Fruit fly (Drosophila melanogaster) ovary, adult (tissue): ENCODE measurements around the gene CG14143.
A peak's percentile ranks its signal among the peaks of the same experiment; 100 is the strongest.
"Not testable (repeated sequence)": the region's sequence is repeated elsewhere in the genome, so short reads cannot be mapped to it uniquely, and the experiment has no call there.

Experiments used
- CG17801 ChIP-seq: fragments of 200-800 bp; optimal IDR thresholded peaks from 2 replicates; lab custom pipeline; 2019; ENCODE audit warnings: missing biosample characterization, mild to moderate bottlenecking, missing genetic modification characterization, moderate library complexity; ENCODE audit not compliant: partially characterized antibody

CG14143 gene

DNA sequence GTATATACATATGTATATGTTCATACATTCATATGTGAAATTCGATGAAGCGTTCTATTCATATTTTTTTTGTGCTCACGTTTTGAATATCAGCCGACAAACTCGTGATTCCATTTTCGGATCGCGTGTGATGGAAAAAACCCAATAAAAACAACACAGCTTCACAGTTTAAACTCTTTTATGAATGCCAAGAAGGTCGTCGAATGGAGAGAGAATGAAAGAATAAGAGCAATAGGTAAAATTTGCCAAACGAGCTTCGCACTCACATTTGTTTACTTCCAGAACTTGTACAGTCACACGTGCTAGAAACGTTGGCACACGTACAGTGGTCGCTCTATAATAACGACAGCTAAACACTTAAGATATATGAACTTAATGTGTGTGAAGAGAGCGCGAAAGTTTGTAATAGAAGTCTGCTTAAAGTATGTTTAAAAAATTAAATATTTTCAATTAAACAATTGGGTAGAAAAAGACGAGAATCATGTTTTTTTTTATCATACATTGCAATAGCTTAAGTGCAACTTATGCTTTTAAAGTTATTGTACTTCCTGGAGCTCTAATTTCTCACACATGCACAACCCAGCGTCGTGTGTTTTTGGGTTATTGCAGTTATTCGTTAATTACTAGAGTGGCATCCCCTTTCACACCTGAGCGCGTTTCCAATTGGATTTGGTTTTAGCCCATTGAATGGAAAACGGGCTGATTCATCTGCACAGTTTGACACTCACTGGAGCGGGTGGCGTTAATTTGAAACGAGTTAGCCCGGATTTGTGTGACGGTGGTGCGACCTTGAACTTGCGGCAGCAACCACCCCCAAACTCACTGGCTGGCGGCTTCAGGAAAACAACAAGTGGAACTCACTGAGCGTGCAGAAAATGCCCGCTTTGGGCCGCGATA is 8.9 kb upstream of the CG14143 start:
- peak; percentile 72 for TF ChIP-seq CG17801 (GFP tag; lab: Kevin White, UChicago)

DNA sequence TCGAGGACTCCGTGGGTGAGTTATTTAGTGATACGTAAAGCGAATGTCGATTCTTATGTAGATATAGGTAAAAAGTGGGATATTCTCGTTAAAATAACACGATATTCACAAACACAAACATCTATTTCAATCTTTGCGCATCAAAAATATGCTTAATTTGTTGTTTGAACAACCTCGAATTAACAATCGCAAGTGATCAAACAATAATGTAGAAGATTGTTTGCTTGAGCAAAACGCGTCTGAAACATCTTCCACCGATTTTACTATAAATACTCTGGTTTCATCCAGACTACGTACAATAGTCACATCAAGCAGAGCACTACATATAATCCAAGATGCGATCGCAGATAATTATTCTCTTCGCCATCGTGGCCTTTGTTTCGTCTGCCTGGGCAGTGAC is 4.3 kb upstream of the CG14143 start, which contains the start of gene nol:
Gene nol (plus strand): TSS at position 301 of the 400 bp plus-strand sequence.
- no peak for TF ChIP-seq CG17801 (GFP tag; lab: Kevin White, UChicago)

DNA sequence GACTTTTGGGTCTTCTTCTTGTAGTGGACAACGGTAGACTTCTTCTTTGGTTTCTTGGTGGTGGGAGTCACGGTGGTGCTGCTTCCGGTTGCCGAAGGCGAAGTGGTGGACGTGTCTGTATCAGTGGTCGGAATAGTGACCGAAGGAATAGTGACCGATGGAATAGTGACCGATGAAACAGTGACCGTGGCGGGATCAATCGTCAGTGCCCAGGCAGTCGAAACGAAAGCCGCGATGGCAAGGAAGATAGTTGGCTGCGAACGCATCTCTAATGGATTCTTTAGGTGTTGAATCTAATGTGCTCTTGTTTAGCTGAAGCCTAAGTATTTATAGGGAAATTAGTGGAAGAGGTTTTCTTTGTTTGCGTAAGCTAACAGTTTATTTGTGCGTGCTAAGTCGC is 2.7 kb upstream of the CG14143 start, which contains the start of gene CG32074:
Gene CG32074 (minus strand): TSS at position 268 of the 400 bp plus-strand sequence.
- not testable (repeated sequence) for TF ChIP-seq CG17801 (GFP tag; lab: Kevin White, UChicago)

DNA sequence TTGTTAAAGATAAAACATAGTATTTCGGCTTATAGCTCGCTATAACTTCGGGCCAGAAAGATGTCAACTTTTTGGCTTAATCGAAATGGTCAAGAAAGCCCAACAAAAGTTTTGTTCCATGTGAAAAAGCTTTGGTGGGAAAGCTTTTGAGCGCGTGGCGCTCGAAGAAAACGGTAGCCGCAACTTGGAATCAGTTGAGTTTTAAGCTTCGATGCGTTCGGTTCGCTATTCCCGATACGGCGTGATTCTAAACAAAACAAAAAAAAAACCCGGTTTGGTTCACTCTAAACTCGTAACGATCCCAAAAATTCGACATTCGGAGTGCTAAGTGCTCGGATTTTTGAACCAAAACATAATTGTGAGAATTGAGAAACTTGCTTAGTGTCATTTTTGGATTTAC is 1.1 kb downstream of the CG14143 start, which contains the start of gene IRSp53:
Gene IRSp53 (plus strand): TSS at position 204 of the 400 bp plus-strand sequence.
- TF ChIP-seq CG17801 (GFP tag; lab: Kevin White, UChicago), result no peak

DNA sequence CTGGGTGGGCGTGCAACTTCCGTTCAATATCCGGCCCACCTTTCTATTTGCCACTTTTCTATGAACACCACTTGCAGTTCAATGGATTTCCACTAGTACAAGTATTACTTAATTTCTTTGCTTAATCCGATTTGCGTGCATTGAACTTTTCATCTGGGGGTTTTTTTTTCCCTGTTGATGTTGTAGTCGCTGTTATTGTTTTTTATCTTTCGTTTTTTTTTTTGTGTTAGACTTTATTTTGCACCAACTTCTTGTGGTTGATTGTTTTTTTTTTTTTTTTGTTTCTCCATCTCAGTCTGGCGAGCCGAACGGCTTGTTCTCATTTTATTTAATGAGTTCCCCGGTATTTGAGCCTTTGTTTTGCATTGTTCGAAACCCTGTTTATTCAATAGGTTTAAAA is 1.6 kb downstream of the CG14143 start:
- no peak for TF ChIP-seq CG17801 (GFP tag; lab: Kevin White, UChicago)

DNA sequence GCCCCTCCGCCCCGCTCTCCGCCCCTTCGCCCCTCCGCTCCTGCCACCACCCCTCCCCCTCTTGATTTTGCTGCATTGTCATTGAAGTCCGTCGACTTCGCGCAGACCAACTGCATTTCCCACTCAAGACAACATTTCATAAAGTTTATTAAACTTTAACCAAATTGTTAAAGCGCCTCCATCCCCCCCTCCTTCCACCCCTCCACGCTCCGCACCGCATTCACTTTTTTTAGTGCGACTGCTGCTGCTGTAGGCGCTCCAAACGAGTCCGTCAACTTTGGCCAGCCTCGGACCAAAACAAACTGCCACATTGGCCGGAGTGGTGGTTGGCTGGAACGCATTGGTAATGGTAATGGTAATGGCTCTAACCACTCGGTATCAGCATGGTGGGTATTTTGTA is 4.1 kb downstream of the CG14143 start:
- TF ChIP-seq CG17801 (GFP tag; lab: Kevin White, UChicago), result no peak

DNA sequence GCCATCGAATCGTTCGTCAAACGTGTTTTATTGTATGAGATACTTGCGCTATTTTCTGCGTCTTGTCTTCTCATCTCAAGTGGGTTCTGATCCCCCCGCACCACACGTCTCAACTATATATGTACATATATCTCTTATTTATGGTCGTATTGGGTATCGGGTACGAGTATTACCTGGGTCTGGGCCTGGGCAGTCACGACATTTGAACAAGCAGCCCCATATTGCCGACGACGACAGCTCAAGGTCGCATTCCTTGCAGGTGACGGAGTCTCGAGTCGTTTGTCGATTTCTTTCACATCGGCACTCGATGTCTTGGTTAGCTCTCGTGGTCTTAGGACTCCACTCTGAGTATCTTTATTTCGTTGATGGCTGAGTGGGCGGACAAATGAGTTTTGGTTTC is 10.3 kb downstream of the CG14143 start:
- no peak for TF ChIP-seq CG17801 (GFP tag; lab: Kevin White, UChicago)

DNA sequence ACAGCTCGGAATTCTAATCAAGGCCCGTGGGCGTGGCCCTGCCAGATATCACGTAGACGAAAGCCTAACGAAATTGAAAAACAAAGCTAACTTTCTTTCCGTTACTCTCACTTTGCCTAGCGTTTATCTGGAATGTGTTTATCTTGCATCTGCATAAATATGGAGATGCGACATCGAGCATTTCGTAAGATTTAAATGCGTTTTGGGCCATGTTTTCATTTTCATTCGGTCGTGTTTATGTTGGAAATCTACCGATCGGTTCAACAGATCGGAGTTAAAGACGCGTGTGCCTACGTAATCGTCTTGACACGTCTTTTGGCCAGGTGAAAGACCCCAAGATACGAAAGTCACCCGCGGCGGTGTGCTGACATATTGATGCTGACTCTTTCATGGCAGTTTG is 12.9 kb downstream of the CG14143 start:
- TF ChIP-seq CG17801 (GFP tag; lab: Kevin White, UChicago), result no peak

DNA sequence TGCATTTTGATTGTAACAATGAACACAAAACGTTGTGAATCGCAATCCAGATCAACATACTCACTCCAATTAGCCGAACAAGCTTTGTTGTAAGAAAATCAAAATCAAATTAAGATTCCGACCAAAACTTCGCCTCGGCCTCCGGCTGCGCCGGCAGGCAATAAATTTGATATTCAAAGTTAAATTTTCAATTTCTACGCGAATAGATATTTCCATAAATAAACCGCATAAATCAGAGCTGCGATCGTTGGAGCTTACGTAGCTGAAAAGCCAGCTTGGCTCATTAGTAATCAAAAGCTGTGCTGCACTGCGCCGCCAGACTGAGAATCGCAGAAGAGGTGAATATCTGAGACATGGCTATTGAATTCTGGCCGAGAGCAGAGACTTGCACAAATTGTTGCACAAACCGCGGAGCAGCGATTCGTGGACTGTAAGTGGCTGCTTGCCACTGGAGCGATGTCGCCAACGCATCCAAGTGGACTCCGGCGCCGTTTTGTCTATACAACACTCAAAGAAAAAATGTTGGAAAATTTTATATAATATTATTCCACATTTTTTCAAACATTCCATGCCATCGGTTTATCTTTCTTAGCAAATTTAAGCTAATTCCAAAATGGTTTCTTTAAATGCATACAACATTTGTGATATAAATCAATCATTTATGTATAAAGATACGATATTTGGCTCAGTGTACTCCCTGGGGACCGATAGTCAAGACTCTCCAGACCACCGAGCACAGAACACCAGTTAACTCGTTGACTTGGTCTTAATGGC is 13.9 kb downstream of the CG14143 start:
- no peak for TF ChIP-seq CG17801 (GFP tag; lab: Kevin White, UChicago)

DNA sequence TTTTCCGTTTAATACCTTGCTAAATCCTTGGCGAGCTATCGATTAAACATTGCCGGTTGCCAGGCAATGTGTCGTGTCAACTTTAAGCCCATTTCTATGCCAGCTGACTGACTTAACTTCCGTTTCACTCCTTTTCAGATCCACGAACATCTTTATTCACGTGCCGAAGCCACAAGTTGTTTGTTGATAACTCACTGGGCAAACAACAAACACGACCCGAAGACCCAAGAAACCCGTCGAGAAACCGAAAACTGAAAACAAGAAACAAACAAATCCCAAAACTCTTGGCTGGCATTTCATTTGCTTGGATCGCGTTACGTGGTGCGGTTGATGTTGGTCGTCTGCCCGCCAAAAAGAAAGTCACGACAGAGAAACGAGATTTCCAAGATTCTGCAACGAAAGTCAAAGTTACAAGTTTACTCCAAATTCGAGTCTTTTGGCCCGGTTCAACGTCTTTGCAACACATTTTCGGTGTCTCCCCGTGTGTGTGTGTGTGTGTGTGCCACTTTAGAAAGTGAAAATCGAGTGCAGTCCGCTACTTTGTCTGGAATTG is 16.0 kb downstream of the CG14143 start, which contains the start of gene CG6216:
Gene CG6216 (minus strand): TSS at position 51 of the 553 bp plus-strand sequence.
- no peak for TF ChIP-seq CG17801 (GFP tag; lab: Kevin White, UChicago)

DNA sequence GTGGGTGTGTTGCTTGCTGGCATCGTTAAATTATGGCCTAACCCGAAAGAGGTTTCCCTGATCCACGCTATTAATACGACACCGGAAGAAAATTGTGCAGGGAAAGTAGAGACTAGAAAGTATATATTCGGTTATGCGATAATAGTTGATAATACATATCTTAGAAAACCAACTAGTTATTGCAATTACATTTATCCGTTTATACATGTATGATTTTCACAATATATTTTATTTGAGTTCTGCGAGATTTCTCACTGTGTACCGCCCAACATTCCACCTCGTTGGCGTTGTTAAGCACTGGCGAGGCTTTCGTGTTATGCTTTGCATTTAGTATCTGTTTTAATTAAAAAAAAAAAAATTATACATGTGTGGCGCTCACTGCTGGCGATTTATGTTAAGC is 20.6 kb downstream of the CG14143 start:
- TF ChIP-seq CG17801 (GFP tag; lab: Kevin White, UChicago), result no peak

DNA sequence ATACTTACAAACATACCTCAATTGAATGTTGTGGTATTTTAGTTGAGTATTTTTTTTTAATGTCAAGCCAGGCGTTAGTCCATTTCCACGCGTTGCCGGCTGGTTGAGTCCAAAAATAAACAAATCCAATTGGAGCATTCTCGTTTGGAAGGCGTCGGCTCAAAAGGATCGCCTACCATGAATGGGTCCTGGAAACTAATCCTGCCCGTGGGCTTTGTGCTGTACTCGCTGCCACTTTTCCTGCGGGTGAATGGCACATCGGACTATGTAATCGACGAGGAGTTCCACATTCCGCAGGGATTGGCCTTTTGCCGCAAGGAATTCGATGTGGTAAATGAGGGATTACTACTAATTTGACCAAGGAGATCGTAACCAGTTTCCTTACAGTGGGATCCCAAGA is 30.1 kb downstream of the CG14143 start, which contains the start of gene Alg10:
Gene Alg10 (plus strand): TSS at position 73 of the 400 bp plus-strand sequence.
- no peak for TF ChIP-seq CG17801 (GFP tag; lab: Kevin White, UChicago)

DNA sequence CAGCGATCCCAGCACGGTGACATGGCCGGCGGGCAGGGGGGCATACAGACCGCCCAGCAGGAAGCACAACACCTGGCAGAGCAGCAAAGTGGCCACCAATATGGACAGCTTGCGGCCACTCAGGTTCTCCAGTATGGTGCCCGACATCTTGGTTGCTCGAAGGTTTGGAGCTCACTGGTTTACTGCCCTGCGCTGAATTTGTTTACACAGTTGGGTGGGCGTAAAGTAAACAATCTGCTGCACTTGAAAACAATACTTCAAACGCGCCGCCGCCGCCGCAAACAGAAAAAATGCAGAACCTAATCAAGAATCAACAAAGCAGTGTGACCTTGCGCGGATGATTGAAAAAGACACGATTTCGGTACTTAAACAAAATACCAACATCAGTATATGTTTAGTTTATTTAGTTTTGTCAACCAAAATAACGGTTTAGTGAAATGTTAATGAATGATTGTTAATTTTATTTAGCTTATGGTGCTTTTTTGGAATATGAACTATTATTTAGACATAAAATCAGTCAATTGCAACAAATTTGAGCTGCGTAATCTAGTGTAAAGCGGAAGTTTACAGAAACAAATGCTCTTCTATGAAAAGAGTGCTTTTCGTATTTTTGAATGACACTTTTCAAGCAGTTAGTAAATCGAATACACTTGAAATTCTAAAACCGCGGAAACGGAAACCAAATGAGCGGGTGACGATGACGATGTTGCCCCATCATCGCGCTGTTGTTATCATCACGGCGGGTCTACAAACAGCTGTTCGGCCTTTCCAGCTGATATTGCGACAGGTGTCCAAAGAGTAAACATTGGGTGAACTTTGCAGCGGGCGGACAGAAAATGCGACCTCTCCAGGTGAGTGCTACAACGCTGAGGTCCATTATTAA is 34.8 kb downstream of the CG14143 start, which contains the start of the genes wls and Adck5:
Gene wls (minus strand): TSS at position 327 of the 883 bp plus-strand sequence.
Gene Adck5 (plus strand): TSS at position 519 of the 883 bp plus-strand sequence.
- peak; percentile 75 for TF ChIP-seq CG17801 (GFP tag; lab: Kevin White, UChicago)
